Fruit fly (Drosophila melanogaster) S2 (cell line): ENCODE results near the gene Drsl4.

ENCODE experiments used
- CG8478 ChIP-seq: fragments of >200 bp; optimal IDR thresholded peaks from 2 replicates; lab custom pipeline; 2018
- CTCF ChIP-seq, 2 experiments: fragments of >200 bp; optimal IDR thresholded peaks; 2 replicates each; lab custom pipeline; 2018

dm6 chr3L:3338882-3339590 lies 23.6 kb downstream of the Drsl4 start:
- TF ChIP-seq CG8478 (no peak), CTCF (optimal IDR thresholded peaks at IDR 0.05; lab: Kevin White, UChicago) (no peak)
